Fruit fly (Drosophila melanogaster) whole organism: ENCODE results near the gene CG15498.

Experiments used
- CG8478 ChIP-seq: fragments of >200 bp; optimal IDR thresholded peaks from 2 replicates; lab custom pipeline; 2018; ENCODE audit warnings: inconsistent platforms
- Dll ChIP-seq: fragments of >200 bp; optimal IDR thresholded peaks from 2 replicates; lab custom pipeline; 2017
- EcR ChIP-seq, 2 experiments: fragments of >200 bp; optimal IDR thresholded peaks; 2 replicates each; lab custom pipeline; 2017; ENCODE audit warnings: missing biosample characterization in 2 of 2, missing genetic modification characterization in 2 of 2, missing genetic modification reagents in 2 of 2
- pan ChIP-seq: fragments of >200 bp; optimal IDR thresholded peaks from 2 replicates; lab custom pipeline; 2017
- psq ChIP-seq: fragments of >200 bp; optimal IDR thresholded peaks from 2 replicates; lab custom pipeline; 2017
- usp ChIP-seq: fragments of >200 bp; optimal IDR thresholded peaks from 2 replicates; lab custom pipeline; 2017; ENCODE audit warnings: missing biosample characterization, missing genetic modification characterization, mixed read lengths

CG15498 gene

dm6 chr3R:21534697-21535676 lies 34.0 kb downstream of the CG15498 start:
- TF ChIP-seq psq (lab: Kevin White, UChicago) (no peak), usp (GFP tag; lab: Kevin White, UChicago) (no peak)

dm6 chr3R:21534256-21534655 lies 34.7 kb downstream of the CG15498 start:
- no peak for TF ChIP-seq Dll (lab: Kevin White, UChicago)

- TF ChIP-seq EcR (GFP tag; optimal IDR thresholded peaks at IDR 0.05; lab: Kevin White, UChicago) (no peak), CG8478 (lab: Kevin White, UChicago) (no peak), Dll (lab: Kevin White, UChicago) (no peak), psq (lab: Kevin White, UChicago) (no peak)
These were observed 40.4 kb downstream of the CG15498 start for dm6 chr3R:21528529-21528928.

dm6 chr3R:21524574-21524973 lies 44.4 kb downstream of the CG15498 start:
- no peak for TF ChIP-seq pan (lab: Kevin White, UChicago)
- no peak for TF ChIP-seq psq (lab: Kevin White, UChicago)
- TF ChIP-seq CG8478 (lab: Kevin White, UChicago) = no peak
- no peak for TF ChIP-seq usp (GFP tag; lab: Kevin White, UChicago)
- TF ChIP-seq Dll (lab: Kevin White, UChicago) = no peak
- TF ChIP-seq EcR (GFP tag; optimal IDR thresholded peaks at IDR 0.05; lab: Kevin White, UChicago) = no peak

dm6 chr3R:21521780-21522179 lies 47.2 kb downstream of the CG15498 start:
- TF ChIP-seq EcR (GFP tag; optimal IDR thresholded peaks at IDR 0.05; lab: Kevin White, UChicago) (no peak), usp (GFP tag; lab: Kevin White, UChicago) (no peak), pan (lab: Kevin White, UChicago) (no peak), Dll (lab: Kevin White, UChicago) (no peak), CG8478 (lab: Kevin White, UChicago) (no peak), psq (lab: Kevin White, UChicago) (no peak)

- TF ChIP-seq EcR (GFP tag; optimal IDR thresholded peaks at IDR 0.05; lab: Kevin White, UChicago) (no peak), psq (lab: Kevin White, UChicago) (no peak), Dll (lab: Kevin White, UChicago) (no peak)
These were observed 48.2 kb downstream of the CG15498 start, which contains the start of gene sp3 for dm6 chr3R:21520756-21521155. Gene sp3 (plus strand): TSS chr3R:21520928.

dm6 chr3R:21520183-21520582 lies 48.8 kb downstream of the CG15498 start:
- TF ChIP-seq usp (GFP tag; lab: Kevin White, UChicago) = no peak
- TF ChIP-seq pan (lab: Kevin White, UChicago) = no peak
- no peak for TF ChIP-seq Dll (lab: Kevin White, UChicago)
- no peak for TF ChIP-seq psq (lab: Kevin White, UChicago)
- TF ChIP-seq EcR (GFP tag; optimal IDR thresholded peaks at IDR 0.05; lab: Kevin White, UChicago) = no peak
- no peak for TF ChIP-seq CG8478 (lab: Kevin White, UChicago)
